Worm (Caenorhabditis elegans) whole organism, late embryonic: Measurements from ENCODE around the gene abf-3.

ENCODE experiments used
- F13H6.1 ChIP-seq: sonication (generic microtip); optimal IDR thresholded peaks from 2 replicates; lab custom pipeline; 2016; ENCODE audit warnings: missing genetic modification characterization, missing compliant biosample characterization
- K09A11.1 ChIP-seq: sonication (generic microtip); optimal IDR thresholded peaks from 2 replicates; lab custom pipeline; 2017; ENCODE audit warnings: antibody characterized with exemption, mild to moderate bottlenecking, missing genetic modification characterization, missing compliant biosample characterization; ENCODE audit not compliant: insufficient read depth
- T23F11.4 ChIP-seq: fragments of 200-800 bp; sonication (Bioruptor generic); optimal IDR thresholded peaks from 2 replicates; lab custom pipeline; 2018; ENCODE audit warnings: mild to moderate bottlenecking, missing genetic modification characterization, missing compliant biosample characterization
- ahr-1 ChIP-seq: sonication (generic microtip); optimal IDR thresholded peaks from 2 replicates; lab custom pipeline; 2016; ENCODE audit warnings: missing genetic modification characterization, missing compliant biosample characterization
- ceh-14 ChIP-seq: sonication (generic microtip); optimal IDR thresholded peaks from 2 replicates; lab custom pipeline; 2016; ENCODE audit warnings: missing genotype, missing genetic modification characterization, missing compliant biosample characterization
- ceh-18 ChIP-seq: sonication (generic microtip); optimal IDR thresholded peaks from 2 replicates; lab custom pipeline; 2016; ENCODE audit warnings: missing genetic modification characterization, missing compliant biosample characterization
- ceh-19 ChIP-seq: fragments of 200-800 bp; sonication (Bioruptor generic); optimal IDR thresholded peaks from 2 replicates; lab custom pipeline; 2018; ENCODE audit warnings: mild to moderate bottlenecking, missing genetic modification characterization, missing compliant biosample characterization
- ceh-2 ChIP-seq: sonication (generic microtip); optimal IDR thresholded peaks from 2 replicates; lab custom pipeline; 2016; ENCODE audit warnings: missing genotype, missing genetic modification characterization, missing compliant biosample characterization
- ceh-22 ChIP-seq: sonication (generic microtip); optimal IDR thresholded peaks from 2 replicates; lab custom pipeline; 2017; ENCODE audit warnings: missing biosample characterization, missing genetic modification characterization
- ceh-30 ChIP-seq: fragments of 150-350 bp; optimal IDR thresholded peaks from 2 replicates; lab custom pipeline; 2014; ENCODE audit warnings: missing biosample characterization, missing genetic modification characterization
- ceh-31 ChIP-seq: sonication (generic microtip); optimal IDR thresholded peaks from 2 replicates; lab custom pipeline; 2016; ENCODE audit warnings: missing genetic modification characterization, missing compliant biosample characterization
- ceh-45 ChIP-seq: fragments of 200-800 bp; sonication (Bioruptor generic); IDR thresholded peaks from 2 replicates; pipeline ENCODE4 v1.3.6; 2022; ENCODE audit warnings: missing genetic modification reagents, missing genetic modification characterization, missing compliant biosample characterization
- ceh-48 ChIP-seq: sonication (generic microtip); optimal IDR thresholded peaks from 2 replicates; lab custom pipeline; 2016; ENCODE audit warnings: missing genetic modification characterization, inconsistent platforms, missing compliant biosample characterization
- ceh-6 ChIP-seq: fragments of 200-800 bp; sonication (Bioruptor generic); optimal IDR thresholded peaks from 2 replicates; lab custom pipeline; 2018; ENCODE audit warnings: mild to moderate bottlenecking, missing genetic modification characterization, missing compliant biosample characterization
- che-1 ChIP-seq: sonication (generic microtip); optimal IDR thresholded peaks from 2 replicates; lab custom pipeline; 2016; ENCODE audit warnings: mild to moderate bottlenecking, missing genetic modification characterization, missing compliant biosample characterization
- elt-2 ChIP-seq: sonication (generic microtip); optimal IDR thresholded peaks from 2 replicates; lab custom pipeline; 2016; ENCODE audit warnings: missing genetic modification reagents, missing genetic modification characterization, missing compliant biosample characterization
- elt-4 ChIP-seq: sonication (generic microtip); optimal IDR thresholded peaks from 2 replicates; lab custom pipeline; 2016; ENCODE audit warnings: missing genetic modification characterization, missing compliant biosample characterization
- ets-4 ChIP-seq: sonication (generic microtip); optimal IDR thresholded peaks from 2 replicates; lab custom pipeline; 2016; ENCODE audit warnings: missing genetic modification characterization, missing compliant biosample characterization
- fax-1 ChIP-seq: sonication (generic microtip); optimal IDR thresholded peaks from 2 replicates; lab custom pipeline; 2016; ENCODE audit warnings: missing genotype, missing genetic modification characterization, missing compliant biosample characterization
- gmeb-2 ChIP-seq: sonication (generic microtip); optimal IDR thresholded peaks from 2 replicates; lab custom pipeline; 2016; ENCODE audit warnings: missing genetic modification characterization, inconsistent platforms, missing compliant biosample characterization
- hlh-8 ChIP-seq: sonication (generic microtip); optimal IDR thresholded peaks from 2 replicates; lab custom pipeline; 2016; ENCODE audit warnings: missing genotype, missing genetic modification characterization, missing compliant biosample characterization
- nfya-1 ChIP-seq: sonication (generic microtip); optimal IDR thresholded peaks from 2 replicates; lab custom pipeline; 2017; ENCODE audit warnings: missing genetic modification characterization, mild to moderate bottlenecking, missing compliant biosample characterization, antibody characterized with exemption, moderate library complexity
- nhr-11 ChIP-seq: fragments of 150-350 bp; optimal IDR thresholded peaks from 2 replicates; lab custom pipeline; 2014; ENCODE audit warnings: missing biosample characterization, missing genetic modification characterization
- pat-9 ChIP-seq: fragments of 200-800 bp; sonication (Bioruptor generic); optimal IDR thresholded peaks from 2 replicates; lab custom pipeline; 2018; ENCODE audit warnings: mild to moderate bottlenecking, missing genetic modification characterization, moderate library complexity, missing compliant biosample characterization
- pha-2 ChIP-seq: sonication (generic microtip); optimal IDR thresholded peaks from 2 replicates; lab custom pipeline; 2017; ENCODE audit warnings: mild to moderate bottlenecking, missing genetic modification characterization, missing compliant biosample characterization
- pha-4 ChIP-seq: fragments of 150-350 bp; optimal IDR thresholded peaks from 2 replicates; lab custom pipeline; 2018; ENCODE audit warnings: missing biosample characterization, missing genetic modification reagents, missing genetic modification characterization
- pqm-1 ChIP-seq: sonication (generic microtip); optimal IDR thresholded peaks from 2 replicates; lab custom pipeline; 2016; ENCODE audit warnings: missing genetic modification characterization, missing compliant biosample characterization
- pros-1 ChIP-seq: fragments of 150-350 bp; optimal IDR thresholded peaks from 2 replicates; lab custom pipeline; 2014; ENCODE audit warnings: missing biosample characterization, missing genetic modification reagents, missing genetic modification characterization
- ref-2 ChIP-seq: sonication (generic microtip); optimal IDR thresholded peaks from 2 replicates; lab custom pipeline; 2016; ENCODE audit warnings: missing genetic modification characterization, missing compliant biosample characterization
- rnt-1 ChIP-seq: sonication (generic microtip); optimal IDR thresholded peaks from 2 replicates; lab custom pipeline; 2016; ENCODE audit warnings: missing genetic modification characterization, missing compliant biosample characterization
- sox-2 ChIP-seq: fragments of 200-800 bp; sonication (Bioruptor generic); IDR thresholded peaks from 2 replicates; pipeline ENCODE4 v1.3.6; 2022; ENCODE audit warnings: missing genetic modification reagents, missing genetic modification characterization, missing compliant biosample characterization
- sox-4 ChIP-seq: sonication (generic microtip); optimal IDR thresholded peaks from 2 replicates; lab custom pipeline; 2017; ENCODE audit warnings: mild to moderate bottlenecking, missing genetic modification characterization, inconsistent platforms, missing compliant biosample characterization
- syd-9 ChIP-seq: sonication (generic microtip); optimal IDR thresholded peaks from 2 replicates; lab custom pipeline; 2016; ENCODE audit warnings: mild to moderate bottlenecking, missing genetic modification characterization, moderate library complexity, missing compliant biosample characterization
- tbx-7 ChIP-seq: sonication (generic microtip); optimal IDR thresholded peaks from 2 replicates; lab custom pipeline; 2016; ENCODE audit warnings: missing genotype, missing genetic modification characterization, missing compliant biosample characterization
- unc-3 ChIP-seq, 2 experiments: fragments of 200-800 bp in 1 of 2; sonication (Bioruptor generic) in 1 of 2; sonication (generic microtip) in 1 of 2; conservative IDR thresholded peaks in 1 of 2; optimal IDR thresholded peaks in 1 of 2; 2 replicates each; pipeline versions ENCODE4 v1.3.6 to Lab custom; 2016 to 2022; ENCODE audit warnings: missing compliant biosample characterization in 2 of 2, missing genetic modification characterization in 2 of 2, missing genetic modification reagents in 1 of 2
- unc-42 ChIP-seq: sonication (generic microtip); optimal IDR thresholded peaks from 2 replicates; lab custom pipeline; 2016; ENCODE audit warnings: missing genotype, missing genetic modification characterization, missing compliant biosample characterization
- unc-55 ChIP-seq: sonication (generic microtip); optimal IDR thresholded peaks from 2 replicates; lab custom pipeline; 2017; ENCODE audit warnings: missing biosample characterization, missing genetic modification reagents, missing genetic modification characterization

The abf-3 gene

DNA sequence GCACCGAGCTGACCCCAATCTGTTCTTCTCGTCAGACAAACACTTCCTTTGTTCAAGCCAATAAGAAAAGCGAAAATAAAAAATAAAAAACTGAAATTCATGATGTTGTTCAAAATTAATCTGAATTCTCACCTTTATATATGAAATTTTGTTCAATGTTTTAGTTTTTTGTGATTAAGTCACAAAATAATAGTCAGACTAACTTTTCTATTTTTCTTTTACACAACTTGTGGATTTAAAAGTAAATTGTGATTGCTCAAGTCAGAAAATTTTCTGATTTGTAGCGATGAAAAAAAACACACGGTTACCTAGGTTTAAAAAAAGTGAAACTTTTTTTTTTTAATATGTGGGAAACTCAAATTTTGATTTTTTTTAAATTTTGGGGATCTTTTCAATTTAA is at the start of gene abf-3:
abf-3 (minus strand) TSS at position 101 of the 400 bp plus-strand sequence.
- TF ChIP-seq syd-9 (tag; lab: Kevin White, UChicago) (no peak), F13H6.1 (tag; lab: Kevin White, UChicago) (no peak), ceh-14 (no peak), rnt-1 (tag; lab: Kevin White, UChicago) (no peak), fax-1 (tag; lab: Kevin White, UChicago) (no peak), T23F11.4 (GFP tag; lab: Kevin White, UChicago) (no peak), pha-4 (no peak), nfya-1 (tag; lab: Kevin White, UChicago) (no peak), ceh-45 (GFP tag; lab: Robert Waterston, UW) (no peak), che-1 (tag; lab: Kevin White, UChicago) (no peak), elt-4 (no peak), hlh-8 (tag; lab: Kevin White, UChicago) (no peak), ceh-48 (no peak), pha-2 (tag; lab: Kevin White, UChicago) (no peak), nhr-11 (tag; lab: Kevin White, UChicago) (no peak), ceh-6 (GFP tag; lab: Kevin White, UChicago) (no peak), unc-3 (GFP tag; conservative IDR thresholded peaks at IDR 0.05; lab: Robert Waterston, UW) (no peak), unc-3 (tag; optimal IDR thresholded peaks at IDR 0.05; lab: Kevin White, UChicago) (no peak)

DNA sequence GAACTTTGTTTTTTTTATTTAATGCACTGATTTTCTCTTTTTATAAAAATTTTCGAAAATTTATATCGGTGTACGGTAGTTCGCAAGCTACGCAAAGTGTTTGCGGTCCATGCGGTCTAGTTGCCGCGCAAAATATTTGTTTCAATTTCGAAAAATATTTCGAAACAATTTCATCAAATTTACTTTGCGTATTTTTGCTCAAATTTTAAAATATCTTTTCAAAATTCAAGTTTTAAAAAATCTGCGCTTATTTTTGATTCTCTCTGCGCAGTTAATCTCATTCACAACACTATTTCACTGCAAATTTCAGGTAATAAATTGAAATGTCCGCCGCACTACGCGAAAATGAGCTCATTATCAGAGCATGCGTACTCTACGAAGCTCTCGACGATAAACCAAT is 49.7 kb upstream of the abf-3 start, which contains the start of gene fbxa-197:
fbxa-197 (plus strand) TSS at position 301 of the 400 bp plus-strand sequence.
- TF ChIP-seq sox-4 (no peak), tbx-7 (tag; lab: Kevin White, UChicago) (no peak), ceh-2 (tag; lab: Kevin White, UChicago) (no peak), pqm-1 (tag; lab: Kevin White, UChicago) (no peak), ceh-6 (GFP tag; lab: Kevin White, UChicago) (no peak)

DNA sequence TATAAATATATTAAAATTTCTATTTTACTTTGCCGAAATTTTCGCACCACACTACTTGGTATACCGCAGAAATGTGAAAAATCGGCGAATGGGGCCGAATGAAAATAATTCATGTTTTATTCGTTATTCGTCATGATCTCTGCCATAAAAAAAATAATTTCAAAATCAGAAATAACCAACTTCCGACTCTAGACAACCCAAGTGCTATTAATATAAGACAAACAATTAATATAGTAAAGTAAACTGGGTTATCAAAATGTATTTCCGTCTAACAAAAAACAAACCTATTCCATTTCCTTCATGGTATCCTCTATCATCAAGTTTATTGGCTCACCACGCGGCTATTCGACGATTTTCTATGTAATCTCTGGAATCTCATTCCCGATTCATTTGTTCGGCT is 48.2 kb upstream of the abf-3 start, which contains the start of gene srh-293:
srh-293 (plus strand) TSS at position 301 of the 400 bp plus-strand sequence.
- TF ChIP-seq ceh-19 = no peak
- TF ChIP-seq nhr-11 (tag; lab: Kevin White, UChicago) = no peak
- TF ChIP-seq unc-55 (GFP tag; lab: Kevin White, UChicago) = no peak
- TF ChIP-seq elt-2 (tag; lab: Kevin White, UChicago) = no peak
- TF ChIP-seq unc-42 (tag; lab: Kevin White, UChicago) = no peak
- TF ChIP-seq ets-4 (tag; lab: Kevin White, UChicago) = no peak
- no peak for TF ChIP-seq ceh-18 (tag; lab: Kevin White, UChicago)
- no peak for TF ChIP-seq ceh-30 (tag; lab: Kevin White, UChicago)
- no peak for TF ChIP-seq pat-9

- no peak for TF ChIP-seq unc-55 (GFP tag; lab: Kevin White, UChicago)
- TF ChIP-seq pros-1 (tag; lab: Kevin White, UChicago) = no peak
- no peak for TF ChIP-seq hlh-8 (tag; lab: Kevin White, UChicago)
- TF ChIP-seq pqm-1 (tag; lab: Kevin White, UChicago) = no peak
- no peak for TF ChIP-seq K09A11.1 (tag; lab: Kevin White, UChicago)
- no peak for TF ChIP-seq pha-4
- TF ChIP-seq pha-2 (tag; lab: Kevin White, UChicago) = no peak
- TF ChIP-seq ceh-30 (tag; lab: Kevin White, UChicago) = no peak
These were observed 45.4 kb upstream of the abf-3 start, which contains the start of gene srh-299 for ce11 chrV:15863042-15863441. Gene srh-299 (plus strand): TSS chrV:15863342.

- TF ChIP-seq hlh-8 (tag; lab: Kevin White, UChicago) (no peak), pat-9 (no peak), tbx-7 (tag; lab: Kevin White, UChicago) (no peak), F13H6.1 (tag; lab: Kevin White, UChicago) (no peak), gmeb-2 (no peak), syd-9 (tag; lab: Kevin White, UChicago) (no peak), unc-3 (GFP tag; conservative IDR thresholded peaks at IDR 0.05; lab: Robert Waterston, UW) (no peak), unc-3 (tag; optimal IDR thresholded peaks at IDR 0.05; lab: Kevin White, UChicago) (no peak), ahr-1 (tag; lab: Kevin White, UChicago) (no peak), sox-2 (GFP tag; lab: Robert Waterston, UW) (no peak), ets-4 (tag; lab: Kevin White, UChicago) (no peak), ref-2 (tag; lab: Kevin White, UChicago) (no peak), ceh-22 (tag; lab: Kevin White, UChicago) (no peak), ceh-31 (no peak)
- TF ChIP-seq, all 69 proteins: peak for 0
These were observed 45.0 kb upstream of the abf-3 start, which contains the start of gene srz-12 for ce11 chrV:15862599-15862998. Gene srz-12 (minus strand): TSS chrV:15862699.
